Worm (Caenorhabditis elegans) whole organism, early embryonic: ENCODE data around the gene act-2.

ENCODE experiments used
- B0310.2 ChIP-seq: sonication (generic microtip); optimal IDR thresholded peaks from 2 replicates; lab custom pipeline; 2016; ENCODE audit warnings: mild to moderate bottlenecking, missing genetic modification characterization, missing compliant biosample characterization
- F13C5.2 ChIP-seq: sonication (generic microtip); optimal IDR thresholded peaks from 2 replicates; lab custom pipeline; 2017; ENCODE audit warnings: mild to moderate bottlenecking, missing genetic modification characterization, inconsistent platforms, missing compliant biosample characterization
- aly-1 ChIP-seq: sonication (generic microtip); optimal IDR thresholded peaks from 2 replicates; lab custom pipeline; 2016; ENCODE audit warnings: missing genetic modification characterization, missing compliant biosample characterization
- ama-1 ChIP-seq: fragments of 150-350 bp; optimal IDR thresholded peaks from 2 replicates; lab custom pipeline; 2014
- ceh-13 ChIP-seq: fragments of 200-800 bp; sonication (Bioruptor generic); optimal IDR thresholded peaks from 2 replicates; lab custom pipeline; 2018; ENCODE audit warnings: mild to moderate bottlenecking, missing genetic modification characterization, missing compliant biosample characterization
- ceh-36 ChIP-seq: sonication (generic microtip); optimal IDR thresholded peaks from 2 replicates; lab custom pipeline; 2016; ENCODE audit warnings: missing genetic modification characterization, inconsistent platforms, missing compliant biosample characterization
- ets-7 ChIP-seq: sonication (generic microtip); optimal IDR thresholded peaks from 2 replicates; lab custom pipeline; 2016; ENCODE audit warnings: missing genotype, missing genetic modification characterization, missing compliant biosample characterization
- flt-1 ChIP-seq: fragments of 200-800 bp; sonication (Bioruptor generic); IDR thresholded peaks from 2 replicates; pipeline ENCODE4 v1.3.6; 2022; ENCODE audit warnings: missing genetic modification characterization, missing compliant biosample characterization
- hmbx-1 ChIP-seq: sonication (generic microtip); optimal IDR thresholded peaks from 2 replicates; lab custom pipeline; 2016; ENCODE audit warnings: mild to moderate bottlenecking, missing genetic modification characterization, missing compliant biosample characterization
- hmg-4 ChIP-seq: fragments of 200-800 bp; sonication (Bioruptor generic); optimal IDR thresholded peaks from 2 replicates; lab custom pipeline; 2018; ENCODE audit warnings: mild to moderate bottlenecking, missing genetic modification characterization, missing compliant biosample characterization
- hnd-1 ChIP-seq: sonication (generic microtip); optimal IDR thresholded peaks from 2 replicates; lab custom pipeline; 2016; ENCODE audit warnings: missing genetic modification characterization, missing compliant biosample characterization
- pes-1 ChIP-seq: fragments of 200-800 bp; sonication (Bioruptor generic); IDR thresholded peaks from 2 replicates; pipeline ENCODE4 v1.3.6; 2022; ENCODE audit warnings: missing genetic modification reagents, missing genetic modification characterization, missing compliant biosample characterization
- scrt-1 ChIP-seq: fragments of 200-800 bp; sonication (Bioruptor generic); IDR thresholded peaks from 2 replicates; pipeline ENCODE4 v1.3.6; 2022; ENCODE audit warnings: missing genetic modification characterization, missing compliant biosample characterization
- sea-1 ChIP-seq: fragments of 200-800 bp; sonication (Bioruptor generic); conservative IDR thresholded peaks from 2 replicates; pipeline ENCODE4 v1.3.6; 2022; ENCODE audit warnings: missing genetic modification characterization, missing compliant biosample characterization
- tbx-11 ChIP-seq: fragments of 200-800 bp; sonication (Bioruptor generic); IDR thresholded peaks from 2 replicates; pipeline ENCODE4 v1.3.6; 2022; ENCODE audit warnings: missing genetic modification characterization, missing compliant biosample characterization
- tbx-37 ChIP-seq: fragments of 200-800 bp; sonication (Bioruptor generic); conservative IDR thresholded peaks from 2 replicates; pipeline ENCODE4 v1.3.6; 2022; ENCODE audit warnings: missing genetic modification reagents, missing genetic modification characterization, missing compliant biosample characterization
- tra-4 ChIP-seq: sonication (generic microtip); optimal IDR thresholded peaks from 2 replicates; lab custom pipeline; 2017; ENCODE audit warnings: missing genetic modification characterization, missing compliant biosample characterization

The act-2 gene

DNA sequence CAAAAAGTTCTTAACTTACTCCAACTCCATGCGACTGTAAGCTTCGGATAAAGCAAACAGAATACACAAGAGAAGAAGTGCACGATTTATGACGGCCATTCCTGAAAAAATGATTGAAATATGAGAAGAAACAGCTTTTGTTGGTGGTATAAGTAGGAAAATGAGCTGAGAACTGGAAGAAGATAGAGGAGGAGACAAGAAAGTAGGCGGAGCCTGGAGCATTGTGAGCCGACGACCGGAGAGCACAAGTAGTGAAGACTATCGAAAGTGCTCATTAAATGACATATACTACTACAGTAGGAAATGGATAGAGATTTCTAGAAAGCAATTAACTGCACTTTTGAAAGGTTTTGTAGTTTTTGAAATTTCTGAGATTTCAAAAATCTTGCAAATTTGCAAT lies 12.4 kb downstream of the act-2 start, which contains the start of gene nlp-80:
TSS of gene nlp-80 (minus strand) at position 101 of the 400 bp plus-strand sequence.
- no peak for TF ChIP-seq hnd-1 (tag; lab: Kevin White, UChicago)

DNA sequence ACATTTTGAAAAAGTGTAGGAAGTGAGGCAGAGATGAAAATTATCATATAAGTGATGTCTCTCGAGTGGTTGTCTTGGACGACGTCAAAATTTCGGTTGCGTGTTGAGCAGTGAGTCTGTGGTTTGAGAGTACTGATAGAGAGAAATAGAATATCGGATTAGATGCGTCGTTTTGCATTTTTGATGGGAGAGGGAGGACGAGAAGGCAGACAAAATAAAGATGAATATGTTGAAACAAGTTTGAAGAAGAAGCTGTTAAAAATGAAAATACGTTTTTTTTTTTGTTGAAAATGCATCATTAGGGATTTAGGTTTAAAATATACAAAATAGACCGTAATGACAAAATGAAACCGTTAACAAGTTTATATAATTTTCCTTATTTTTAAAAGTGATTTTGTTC lies 14.8 kb downstream of the act-2 start, which contains the start of gene T04C12.9:
TSS of gene T04C12.9 (minus strand) at position 101 of the 400 bp plus-strand sequence.
- TF ChIP-seq ceh-13 (GFP tag; lab: Kevin White, UChicago): no peak
- no peak for TF ChIP-seq ama-1 (lab: Kevin White, UChicago)
- TF ChIP-seq hnd-1 (tag; lab: Kevin White, UChicago): no peak
- no peak for TF ChIP-seq sea-1 (GFP tag; lab: Robert Waterston, UW)
- TF ChIP-seq pes-1: no peak
- TF ChIP-seq F13C5.2 (tag; lab: Kevin White, UChicago): no peak
- TF ChIP-seq scrt-1 (GFP tag; lab: Robert Waterston, UW): no peak
- no peak for TF ChIP-seq hmg-4
- no peak for TF ChIP-seq ets-7
- TF ChIP-seq hmbx-1 (tag; lab: Kevin White, UChicago): no peak
- TF ChIP-seq tbx-37 (GFP tag; lab: Robert Waterston, UW): no peak
- no peak for TF ChIP-seq tra-4 (tag; lab: Kevin White, UChicago)
- no peak for TF ChIP-seq B0310.2 (tag; lab: Kevin White, UChicago)
- no peak for TF ChIP-seq ceh-36
- TF ChIP-seq flt-1 (GFP tag; lab: Robert Waterston, UW): no peak

DNA sequence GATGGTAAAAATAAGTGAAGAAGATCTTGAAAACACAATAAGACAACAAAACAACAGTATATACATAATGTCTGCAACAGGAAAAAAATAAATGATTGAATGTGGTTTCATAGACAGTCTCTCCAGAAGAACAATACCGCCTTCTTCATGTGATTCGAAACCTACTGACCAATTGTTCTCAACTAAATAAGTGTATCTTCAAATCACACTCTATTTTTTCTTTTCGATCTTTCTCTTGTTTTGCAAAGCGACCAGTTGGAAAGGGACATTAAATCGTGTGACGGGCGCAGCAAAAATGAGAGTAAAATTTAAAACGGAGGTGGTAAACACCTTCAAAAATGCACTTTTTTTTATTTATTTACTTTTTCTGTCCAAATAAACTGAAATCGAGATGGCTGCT lies 16.1 kb downstream of the act-2 start:
- TF ChIP-seq scrt-1 (GFP tag; lab: Robert Waterston, UW): no peak
- TF ChIP-seq pes-1: no peak
- no peak for TF ChIP-seq ets-7
- no peak for TF ChIP-seq F13C5.2 (tag; lab: Kevin White, UChicago)
- TF ChIP-seq ama-1 (lab: Kevin White, UChicago): no peak

DNA sequence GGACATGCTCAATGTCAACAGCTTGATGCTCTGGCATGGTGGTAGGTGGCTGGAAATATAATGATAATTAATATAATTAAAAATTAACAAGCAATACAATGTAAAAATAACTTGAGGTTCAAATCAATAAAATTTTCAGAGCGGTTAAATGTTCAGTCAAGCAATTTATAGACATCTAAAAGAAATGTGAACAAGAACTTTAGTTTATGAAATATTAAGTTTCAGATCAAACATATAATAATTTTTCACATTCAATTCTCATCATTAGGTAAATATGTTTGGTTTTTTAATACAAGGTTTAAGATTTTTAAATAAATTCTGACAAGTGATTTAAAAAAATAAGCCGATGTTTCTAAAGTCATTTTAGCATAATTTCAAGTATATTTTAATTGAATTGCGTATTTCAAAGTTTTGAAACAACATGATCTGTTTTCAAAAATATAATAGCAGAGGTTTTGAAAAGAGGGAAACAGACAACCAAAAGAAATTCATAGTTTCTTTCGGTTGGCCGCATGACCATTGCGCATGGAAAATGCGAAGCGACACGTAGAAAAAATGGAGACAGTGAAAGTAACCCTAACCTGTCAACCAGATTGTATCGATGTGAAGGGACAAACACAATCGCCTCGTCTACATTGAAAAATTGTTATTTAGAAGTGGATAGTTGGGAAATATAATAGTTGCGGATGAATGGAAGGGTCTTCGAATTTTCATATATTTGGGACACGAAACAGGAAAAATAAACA lies 17.5 kb downstream of the act-2 start, which contains the start of gene T04C12.11:
TSS of gene T04C12.11 (minus strand) at position 51 of the 746 bp plus-strand sequence.
- no peak for TF ChIP-seq ceh-13 (GFP tag; lab: Kevin White, UChicago)
- TF ChIP-seq F13C5.2 (tag; lab: Kevin White, UChicago): no peak
- TF ChIP-seq hnd-1 (tag; lab: Kevin White, UChicago): no peak
- TF ChIP-seq pes-1: no peak
- no peak for TF ChIP-seq tra-4 (tag; lab: Kevin White, UChicago)
- no peak for TF ChIP-seq ama-1 (lab: Kevin White, UChicago)
- no peak for TF ChIP-seq B0310.2 (tag; lab: Kevin White, UChicago)
- no peak for TF ChIP-seq hmbx-1 (tag; lab: Kevin White, UChicago)
- no peak for TF ChIP-seq scrt-1 (GFP tag; lab: Robert Waterston, UW)
- TF ChIP-seq hmg-4: no peak
- TF ChIP-seq flt-1 (GFP tag; lab: Robert Waterston, UW): no peak
- TF ChIP-seq tbx-37 (GFP tag; lab: Robert Waterston, UW): no peak
- TF ChIP-seq ceh-36: no peak

DNA sequence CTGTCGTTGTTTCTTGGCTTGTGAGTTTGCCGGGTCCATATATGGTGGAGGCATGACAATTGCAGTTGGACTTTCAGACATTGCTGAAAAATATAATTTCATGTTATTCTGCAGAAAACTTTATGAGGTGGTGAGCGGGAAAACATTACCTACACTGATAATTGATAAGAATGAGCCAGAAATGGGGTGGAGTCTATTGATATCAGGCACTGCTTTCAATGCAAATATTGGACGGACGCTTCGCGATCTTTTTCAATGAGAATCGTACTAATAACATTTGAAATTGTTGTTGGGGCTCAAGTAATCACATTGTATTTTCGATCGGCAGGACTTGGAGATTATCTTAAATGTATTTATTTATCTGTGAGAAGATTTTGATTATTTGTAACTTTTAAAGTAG lies 18.8 kb downstream of the act-2 start, which contains the start of gene T04C12.1:
TSS of gene T04C12.1 (minus strand) at position 90 of the 400 bp plus-strand sequence.
- TF ChIP-seq flt-1 (GFP tag; lab: Robert Waterston, UW): no peak
- TF ChIP-seq ama-1 (lab: Kevin White, UChicago): no peak
- TF ChIP-seq tbx-11: no peak
- TF ChIP-seq hnd-1 (tag; lab: Kevin White, UChicago): no peak
- no peak for TF ChIP-seq tra-4 (tag; lab: Kevin White, UChicago)
- no peak for TF ChIP-seq ets-7
- no peak for TF ChIP-seq hmbx-1 (tag; lab: Kevin White, UChicago)
- no peak for TF ChIP-seq hmg-4
- TF ChIP-seq ceh-13 (GFP tag; lab: Kevin White, UChicago): no peak
- TF ChIP-seq sea-1 (GFP tag; lab: Robert Waterston, UW): no peak
- TF ChIP-seq scrt-1 (GFP tag; lab: Robert Waterston, UW): no peak
- TF ChIP-seq B0310.2 (tag; lab: Kevin White, UChicago): no peak
- no peak for TF ChIP-seq tbx-37 (GFP tag; lab: Robert Waterston, UW)
- TF ChIP-seq ceh-36: no peak
- TF ChIP-seq F13C5.2 (tag; lab: Kevin White, UChicago): no peak
- no peak for TF ChIP-seq pes-1
- TF ChIP-seq aly-1 (tag; lab: Kevin White, UChicago): no peak

DNA sequence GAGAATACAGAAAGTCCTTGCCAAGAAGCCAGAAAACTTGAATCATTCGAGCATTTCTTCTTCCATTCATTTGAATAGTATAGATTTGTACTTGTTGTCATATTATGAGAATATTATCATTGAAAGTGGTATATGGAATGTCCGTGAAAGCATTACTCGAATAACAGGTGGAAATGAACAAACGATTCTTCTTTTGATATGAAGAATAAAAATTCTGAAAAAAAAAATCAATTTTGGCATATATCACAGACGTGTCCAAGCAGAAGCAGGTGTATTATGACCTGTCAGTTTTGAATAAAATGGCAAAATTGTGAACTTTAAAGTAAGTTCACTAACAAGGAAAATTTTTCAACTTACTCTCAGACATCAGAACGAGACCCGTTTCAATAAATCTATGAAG lies 20.9 kb downstream of the act-2 start, which contains the start of gene srh-75:
TSS of gene srh-75 (minus strand) at position 101 of the 400 bp plus-strand sequence.
- TF ChIP-seq ceh-36 (no peak), ets-7 (no peak), hnd-1 (tag; lab: Kevin White, UChicago) (no peak), aly-1 (tag; lab: Kevin White, UChicago) (no peak), B0310.2 (tag; lab: Kevin White, UChicago) (no peak), flt-1 (GFP tag; lab: Robert Waterston, UW) (no peak), ceh-13 (GFP tag; lab: Kevin White, UChicago) (no peak), scrt-1 (GFP tag; lab: Robert Waterston, UW) (no peak), tra-4 (tag; lab: Kevin White, UChicago) (no peak)

DNA sequence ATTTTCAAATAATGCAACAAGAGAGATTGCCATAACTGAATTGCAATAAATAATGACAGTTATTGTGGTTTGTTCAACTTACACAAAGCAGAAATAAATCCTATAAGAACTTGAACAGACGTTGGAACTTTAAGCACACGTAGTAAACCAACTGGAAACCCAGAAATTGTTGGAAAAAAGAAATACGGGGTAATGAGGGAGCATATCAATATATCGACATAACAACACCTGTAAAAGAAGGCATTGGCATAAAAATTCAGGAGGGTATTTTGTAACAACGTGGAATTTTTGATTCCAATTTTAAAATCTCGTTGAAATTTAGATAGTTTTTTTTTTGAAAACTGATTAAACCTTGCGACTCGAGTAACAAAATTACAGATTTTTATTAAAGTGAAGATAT lies 21.5 kb downstream of the act-2 start:
- TF ChIP-seq hnd-1 (tag; lab: Kevin White, UChicago): no peak
- TF ChIP-seq flt-1 (GFP tag; lab: Robert Waterston, UW): no peak
- no peak for TF ChIP-seq F13C5.2 (tag; lab: Kevin White, UChicago)
- TF ChIP-seq sea-1 (GFP tag; lab: Robert Waterston, UW): no peak
- TF ChIP-seq aly-1 (tag; lab: Kevin White, UChicago): no peak
- TF ChIP-seq ama-1 (lab: Kevin White, UChicago): no peak
- TF ChIP-seq pes-1: no peak
- no peak for TF ChIP-seq ets-7
- TF ChIP-seq ceh-13 (GFP tag; lab: Kevin White, UChicago): no peak
- TF ChIP-seq ceh-36: no peak
- no peak for TF ChIP-seq tra-4 (tag; lab: Kevin White, UChicago)
- no peak for TF ChIP-seq hmg-4
- TF ChIP-seq scrt-1 (GFP tag; lab: Robert Waterston, UW): no peak
- no peak for TF ChIP-seq tbx-11
- TF ChIP-seq B0310.2 (tag; lab: Kevin White, UChicago): no peak
- TF ChIP-seq tbx-37 (GFP tag; lab: Robert Waterston, UW): no peak
- TF ChIP-seq hmbx-1 (tag; lab: Kevin White, UChicago): no peak
